Worm (Caenorhabditis elegans) whole organism, late embryonic: ENCODE results near the gene nhr-68.

Source experiments
- T23F11.4 ChIP-seq: fragments of 200-800 bp; sonication (Bioruptor generic); optimal IDR thresholded peaks from 2 replicates; lab custom pipeline; 2018; ENCODE audit warnings: mild to moderate bottlenecking, missing genetic modification characterization, missing compliant biosample characterization
- ceh-19 ChIP-seq: fragments of 200-800 bp; sonication (Bioruptor generic); optimal IDR thresholded peaks from 2 replicates; lab custom pipeline; 2018; ENCODE audit warnings: mild to moderate bottlenecking, missing genetic modification characterization, missing compliant biosample characterization
- ceh-2 ChIP-seq: sonication (generic microtip); optimal IDR thresholded peaks from 2 replicates; lab custom pipeline; 2016; ENCODE audit warnings: missing genotype, missing genetic modification characterization, missing compliant biosample characterization
- ceh-24 ChIP-seq: sonication (generic microtip); optimal IDR thresholded peaks from 2 replicates; lab custom pipeline; 2016; ENCODE audit warnings: mild to moderate bottlenecking, missing genetic modification characterization, missing compliant biosample characterization
- ceh-31 ChIP-seq: sonication (generic microtip); optimal IDR thresholded peaks from 2 replicates; lab custom pipeline; 2016; ENCODE audit warnings: missing genetic modification characterization, missing compliant biosample characterization
- ceh-34 ChIP-seq: sonication (generic microtip); optimal IDR thresholded peaks from 2 replicates; lab custom pipeline; 2016; ENCODE audit warnings: mild to moderate bottlenecking, missing genetic modification characterization, missing compliant biosample characterization
- ceh-48 ChIP-seq: sonication (generic microtip); optimal IDR thresholded peaks from 2 replicates; lab custom pipeline; 2016; ENCODE audit warnings: missing genetic modification characterization, inconsistent platforms, missing compliant biosample characterization
- dmd-4 ChIP-seq: sonication (generic microtip); optimal IDR thresholded peaks from 2 replicates; lab custom pipeline; 2016; ENCODE audit warnings: borderline replicate concordance, missing genetic modification characterization, missing compliant biosample characterization
- dve-1 ChIP-seq: sonication (generic microtip); optimal IDR thresholded peaks from 2 replicates; lab custom pipeline; 2017; ENCODE audit warnings: antibody characterized with exemption, mild to moderate bottlenecking, missing genetic modification characterization, missing compliant biosample characterization
- fkh-6 ChIP-seq: sonication (generic microtip); optimal IDR thresholded peaks from 2 replicates; lab custom pipeline; 2016; ENCODE audit warnings: missing genetic modification characterization, missing compliant biosample characterization
- hlh-15 ChIP-seq: sonication (generic microtip); optimal IDR thresholded peaks from 2 replicates; lab custom pipeline; 2016; ENCODE audit warnings: missing genetic modification characterization, missing compliant biosample characterization
- hlh-8 ChIP-seq: sonication (generic microtip); optimal IDR thresholded peaks from 2 replicates; lab custom pipeline; 2016; ENCODE audit warnings: missing genotype, missing genetic modification characterization, missing compliant biosample characterization
- madf-2 ChIP-seq: sonication (generic microtip); optimal IDR thresholded peaks from 2 replicates; lab custom pipeline; 2017; ENCODE audit warnings: missing genetic modification characterization, missing compliant biosample characterization
- mec-3 ChIP-seq: sonication (generic microtip); optimal IDR thresholded peaks from 2 replicates; lab custom pipeline; 2016; ENCODE audit warnings: borderline replicate concordance, missing genetic modification characterization, missing compliant biosample characterization
- nhr-11 ChIP-seq: fragments of 150-350 bp; optimal IDR thresholded peaks from 2 replicates; lab custom pipeline; 2014; ENCODE audit warnings: missing biosample characterization, missing genetic modification characterization
- odd-2 ChIP-seq: sonication (generic microtip); optimal IDR thresholded peaks from 2 replicates; lab custom pipeline; 2017; ENCODE audit warnings: antibody characterized with exemption, mild to moderate bottlenecking, missing genetic modification characterization, missing compliant biosample characterization
- pat-9 ChIP-seq: fragments of 200-800 bp; sonication (Bioruptor generic); optimal IDR thresholded peaks from 2 replicates; lab custom pipeline; 2018; ENCODE audit warnings: mild to moderate bottlenecking, missing genetic modification characterization, moderate library complexity, missing compliant biosample characterization
- pax-1 ChIP-seq: fragments of 150-350 bp; optimal IDR thresholded peaks from 2 replicates; lab custom pipeline; 2014; ENCODE audit warnings: missing biosample characterization, missing genetic modification characterization
- pha-4 ChIP-seq: fragments of 150-350 bp; optimal IDR thresholded peaks from 2 replicates; lab custom pipeline; 2018; ENCODE audit warnings: missing biosample characterization, missing genetic modification reagents, missing genetic modification characterization
- pros-1 ChIP-seq: fragments of 150-350 bp; optimal IDR thresholded peaks from 2 replicates; lab custom pipeline; 2014; ENCODE audit warnings: missing biosample characterization, missing genetic modification reagents, missing genetic modification characterization
- tbx-2 ChIP-seq: sonication (generic microtip); optimal IDR thresholded peaks from 2 replicates; lab custom pipeline; 2016; ENCODE audit warnings: missing genetic modification characterization, missing compliant biosample characterization
- tbx-7 ChIP-seq: sonication (generic microtip); optimal IDR thresholded peaks from 2 replicates; lab custom pipeline; 2016; ENCODE audit warnings: missing genotype, missing genetic modification characterization, missing compliant biosample characterization
- unc-3 ChIP-seq, 2 experiments: fragments of 200-800 bp in 1 of 2; sonication (Bioruptor generic) in 1 of 2; sonication (generic microtip) in 1 of 2; conservative IDR thresholded peaks in 1 of 2; optimal IDR thresholded peaks in 1 of 2; 2 replicates each; pipeline versions ENCODE4 v1.3.6 to Lab custom; 2016 to 2022; ENCODE audit warnings: missing compliant biosample characterization in 2 of 2, missing genetic modification characterization in 2 of 2, missing genetic modification reagents in 1 of 2
- unc-42 ChIP-seq: sonication (generic microtip); optimal IDR thresholded peaks from 2 replicates; lab custom pipeline; 2016; ENCODE audit warnings: missing genotype, missing genetic modification characterization, missing compliant biosample characterization
- unc-55 ChIP-seq: sonication (generic microtip); optimal IDR thresholded peaks from 2 replicates; lab custom pipeline; 2017; ENCODE audit warnings: missing biosample characterization, missing genetic modification reagents, missing genetic modification characterization

Gene nhr-68

ce11 chrV:11620081-11620480 lies 46.8 kb downstream of the nhr-68 start:
- TF ChIP-seq ceh-31 (tag; lab: Kevin White, UChicago) (no peak), mec-3 (tag; lab: Kevin White, UChicago) (no peak), tbx-7 (no peak), pros-1 (tag; lab: Kevin White, UChicago) (no peak), fkh-6 (tag; lab: Kevin White, UChicago) (no peak), odd-2 (tag; lab: Kevin White, UChicago) (no peak), ceh-24 (no peak), pat-9 (tag; lab: Kevin White, UChicago) (no peak), ceh-48 (tag; lab: Kevin White, UChicago) (no peak), hlh-15 (tag; lab: Kevin White, UChicago) (no peak), T23F11.4 (no peak), unc-3 (GFP tag; conservative IDR thresholded peaks at IDR 0.05; lab: Robert Waterston, UW) (no peak), unc-3 (tag; optimal IDR thresholded peaks at IDR 0.05; lab: Kevin White, UChicago) (no peak), ceh-19 (GFP tag; lab: Kevin White, UChicago) (no peak), unc-42 (tag; lab: Kevin White, UChicago) (no peak), ceh-34 (no peak), madf-2 (tag; lab: Kevin White, UChicago) (no peak), dve-1 (tag; lab: Kevin White, UChicago) (no peak), pax-1 (tag; lab: Kevin White, UChicago) (no peak)
- TF ChIP-seq, all 69 proteins: peak for 0

- TF ChIP-seq nhr-11 (tag; lab: Kevin White, UChicago) (no peak), tbx-2 (tag; lab: Kevin White, UChicago) (no peak), dmd-4 (no peak), hlh-8 (no peak)
Observed at ce11 chrV:11621276-11621675, 48.0 kb downstream of the nhr-68 start.

- TF ChIP-seq unc-55 (no peak), ceh-2 (tag; lab: Kevin White, UChicago) (no peak), pha-4 (tag; lab: Kevin White, UChicago) (no peak)
Observed at ce11 chrV:11624954-11625353, 51.7 kb downstream of the nhr-68 start.
